Worm (Caenorhabditis elegans) whole organism, L3 larva: ENCODE data around the gene C18E9.9.

ENCODE experiments used
- nhr-11 ChIP-seq: fragments of 150-350 bp; optimal IDR thresholded peaks from 2 replicates; lab custom pipeline; 2014; ENCODE audit warnings: missing biosample characterization, missing genetic modification characterization
- nhr-23 ChIP-seq: fragments of 150-350 bp; optimal IDR thresholded peaks from 2 replicates; lab custom pipeline; 2014; ENCODE audit warnings: missing biosample characterization, missing genetic modification reagents, missing genetic modification characterization
- nhr-43 ChIP-seq: sonication (generic microtip); optimal IDR thresholded peaks from 2 replicates; lab custom pipeline; 2016; ENCODE audit warnings: mild to moderate bottlenecking, missing genetic modification characterization, missing compliant biosample characterization; ENCODE audit not compliant: poor library complexity, severe bottlenecking
- skn-1 ChIP-seq: fragments of 150-350 bp; optimal IDR thresholded peaks from 2 replicates; lab custom pipeline; 2014; ENCODE audit warnings: missing biosample characterization, missing genetic modification characterization
- snpc-4 ChIP-seq: fragments of 150-350 bp; optimal IDR thresholded peaks from 2 replicates; lab custom pipeline; 2014; ENCODE audit warnings: missing biosample characterization, missing genetic modification characterization
- unc-62 ChIP-seq: fragments of 150-350 bp; sonication (generic microtip); optimal IDR thresholded peaks from 4 replicates; lab custom pipeline; 2014; ENCODE audit warnings: missing biosample characterization, missing genetic modification reagents, missing genetic modification characterization
- zag-1 ChIP-seq: fragments of 150-350 bp; optimal IDR thresholded peaks from 2 replicates; lab custom pipeline; 2014; ENCODE audit warnings: missing biosample characterization, missing genetic modification characterization

- TF ChIP-seq zag-1, result no peak
- no peak for TF ChIP-seq snpc-4 (tag; lab: Kevin White, UChicago)
- no peak for TF ChIP-seq nhr-11
- TF ChIP-seq nhr-43, result no peak
- no peak for TF ChIP-seq skn-1 (tag; lab: Kevin White, UChicago)
- no peak for TF ChIP-seq unc-62 (GFP tag; lab: Kevin White, UChicago)
- TF ChIP-seq nhr-23 (tag; lab: Kevin White, UChicago), result no peak
These were observed 15.7 kb upstream of the C18E9.9 start, which contains the start of gene F44G4.7 for ce11 chrII:9005067-9005466.
